Worm (Caenorhabditis elegans): ENCODE data around the gene nas-31.

The nas-31 gene

ce11 chrV:10880138-10880882 is 41.3 kb downstream of the nas-31 start, which contains the start of gene F32D8.1:
F32D8.1 (plus strand) TSS chrV:10880832.
- TF ChIP-seq lsy-12 (tag; optimal IDR thresholded peaks at IDR 0.05) (no peak), unc-39 (tag; optimal IDR thresholded peaks at IDR 0.05) (no peak), ztf-4 (tag; optimal IDR thresholded peaks at IDR 0.05) (no peak), ceh-9 (tag; optimal IDR thresholded peaks at IDR 0.05) (no peak), ZK546.5 (tag; optimal IDR thresholded peaks at IDR 0.05) (no peak), nhr-237 (tag; optimal IDR thresholded peaks at IDR 0.05) (no peak), nfya-1 (tag; optimal IDR thresholded peaks at IDR 0.05; ENCODE audit: insufficient read depth) (no peak), pqm-1 (tag; optimal IDR thresholded peaks at IDR 0.05) (no peak), eor-1 (tag; optimal IDR thresholded peaks at IDR 0.05) (no peak), nhr-28 (tag; optimal IDR thresholded peaks at IDR 0.05) (no peak), zag-1 (tag; optimal IDR thresholded peaks at IDR 0.05) (no peak), R02D3.7 (tag; optimal IDR thresholded peaks at IDR 0.05) (no peak), ztf-11 (tag; optimal IDR thresholded peaks at IDR 0.05) (no peak), snpc-4 (tag; optimal IDR thresholded peaks at IDR 0.05) (no peak), egl-27 (tag; optimal IDR thresholded peaks at IDR 0.05) (no peak), skn-1 (tag; optimal IDR thresholded peaks at IDR 0.05) (no peak), sea-2 (GFP tag; optimal IDR thresholded peaks at IDR 0.05) (no peak), egl-5 (tag; optimal IDR thresholded peaks at IDR 0.05) (no peak), fos-1 (tag; optimal IDR thresholded peaks at IDR 0.05) (no peak), ceh-28 (tag; optimal IDR thresholded peaks at IDR 0.05) (no peak)

- TF ChIP-seq snpc-4 (tag; optimal IDR thresholded peaks at IDR 0.05) = no peak
- peak; percentile 51 for TF ChIP-seq pha-4 (tag; optimal IDR thresholded peaks at IDR 0.05)
- peak; percentile 36 for TF ChIP-seq jun-1 (tag; optimal IDR thresholded peaks at IDR 0.05)
- peak; percentile 6 for TF ChIP-seq ceh-28 (tag; optimal IDR thresholded peaks at IDR 0.05)
- peak; percentile 95 for TF ChIP-seq pqm-1 (tag; optimal IDR thresholded peaks at IDR 0.05)
- no peak for TF ChIP-seq fkh-10 (GFP tag; optimal IDR thresholded peaks at IDR 0.05)
- no peak for TF ChIP-seq nhr-12 (tag; optimal IDR thresholded peaks at IDR 0.05)
- peak; percentile 10 for TF ChIP-seq nhr-25 (tag; optimal IDR thresholded peaks at IDR 0.05)
- TF ChIP-seq mdl-1 (tag; optimal IDR thresholded peaks at IDR 0.05) = no peak
- peak; percentile 97 for TF ChIP-seq elt-2 (tag; optimal IDR thresholded peaks at IDR 0.05)
These were observed 43.6 kb downstream of the nas-31 start for ce11 chrV:10877808-10878600.

- TF ChIP-seq ceh-28 (tag; optimal IDR thresholded peaks at IDR 0.05) (no peak), mml-1 (tag; optimal IDR thresholded peaks at IDR 0.05) (no peak), ceh-82 (tag; optimal IDR thresholded peaks at IDR 0.05) (no peak), ceh-16 (tag; optimal IDR thresholded peaks at IDR 0.05) (no peak), sea-2 (GFP tag; optimal IDR thresholded peaks at IDR 0.05) (no peak), nhr-25 (tag; optimal IDR thresholded peaks at IDR 0.05) (no peak), nhr-237 (tag; optimal IDR thresholded peaks at IDR 0.05) (no peak), ama-1 (optimal IDR thresholded peaks at IDR 0.05) (no peak), nhr-28 (tag; optimal IDR thresholded peaks at IDR 0.05) (no peak), fkh-10 (GFP tag; optimal IDR thresholded peaks at IDR 0.05) (no peak), ceh-9 (tag; optimal IDR thresholded peaks at IDR 0.05) (no peak), nhr-76 (tag; optimal IDR thresholded peaks at IDR 0.05) (no peak), eor-1 (tag; optimal IDR thresholded peaks at IDR 0.05) (no peak), skn-1 (tag; optimal IDR thresholded peaks at IDR 0.05) (no peak), lsy-12 (tag; optimal IDR thresholded peaks at IDR 0.05) (no peak), hmg-11 (tag; optimal IDR thresholded peaks at IDR 0.05) (no peak), pqm-1 (tag; optimal IDR thresholded peaks at IDR 0.05) (no peak), lin-39 (tag; optimal IDR thresholded peaks at IDR 0.05) (no peak)
These were observed 45.1 kb downstream of the nas-31 start for ce11 chrV:10876512-10876911.

- TF ChIP-seq fkh-10 (GFP tag; optimal IDR thresholded peaks at IDR 0.05) (peak; percentile 90), nfya-1 (tag; optimal IDR thresholded peaks at IDR 0.05; ENCODE audit: insufficient read depth) (peak; percentile 2), nhr-28 (tag; optimal IDR thresholded peaks at IDR 0.05) (no peak), skn-1 (tag; optimal IDR thresholded peaks at IDR 0.05) (peak; percentile 13), nhr-25 (tag; optimal IDR thresholded peaks at IDR 0.05) (no peak), nhr-11 (tag; optimal IDR thresholded peaks at IDR 0.05) (no peak)
These were observed 46.6 kb downstream of the nas-31 start for ce11 chrV:10874938-10875599.
